Worm (Caenorhabditis elegans) whole organism, L3 larva: ENCODE measurements around the gene F14H12.3.

Source experiments
- R02D3.7 ChIP-seq: fragments of 150-350 bp; optimal IDR thresholded peaks from 2 replicates; lab custom pipeline; 2014; ENCODE audit warnings: missing biosample characterization, missing genetic modification characterization
- ZK546.5 ChIP-seq: sonication (generic microtip); optimal IDR thresholded peaks from 2 replicates; lab custom pipeline; 2017; ENCODE audit warnings: missing biosample characterization, missing genetic modification characterization
- aly-2 ChIP-seq: fragments of 150-350 bp; optimal IDR thresholded peaks from 2 replicates; lab custom pipeline; 2014; ENCODE audit warnings: missing biosample characterization, missing genetic modification characterization
- ama-1 ChIP-seq: fragments of 150-350 bp; optimal IDR thresholded peaks from 2 replicates; lab custom pipeline; 2018
- ceh-16 ChIP-seq: sonication (generic microtip); optimal IDR thresholded peaks from 2 replicates; lab custom pipeline; 2017; ENCODE audit warnings: missing biosample characterization, missing genetic modification characterization
- ceh-28 ChIP-seq: fragments of 150-350 bp; optimal IDR thresholded peaks from 2 replicates; lab custom pipeline; 2014; ENCODE audit warnings: missing biosample characterization, missing genetic modification reagents, missing genetic modification characterization
- ceh-82 ChIP-seq: fragments of 150-350 bp; optimal IDR thresholded peaks from 2 replicates; lab custom pipeline; 2014; ENCODE audit warnings: missing biosample characterization, missing genetic modification characterization
- ceh-9 ChIP-seq: sonication (generic microtip); optimal IDR thresholded peaks from 2 replicates; lab custom pipeline; 2018; ENCODE audit warnings: missing biosample characterization, missing genetic modification characterization
- daf-12 ChIP-seq: fragments of 150-350 bp; optimal IDR thresholded peaks from 2 replicates; lab custom pipeline; 2014; ENCODE audit warnings: missing biosample characterization, missing genetic modification reagents, missing genetic modification characterization
- egl-27 ChIP-seq: sonication (generic microtip); optimal IDR thresholded peaks from 4 replicates; lab custom pipeline; 2017; ENCODE audit warnings: missing biosample characterization, missing genetic modification reagents, missing genetic modification characterization
- egl-5 ChIP-seq: fragments of 150-350 bp; optimal IDR thresholded peaks from 2 replicates; lab custom pipeline; 2017; ENCODE audit warnings: missing biosample characterization, missing genetic modification reagents, missing genetic modification characterization, inconsistent platforms
- elt-1 ChIP-seq: fragments of 150-350 bp; optimal IDR thresholded peaks from 2 replicates; lab custom pipeline; 2014; ENCODE audit warnings: missing biosample characterization, missing genetic modification characterization
- elt-2 ChIP-seq: sonication (generic microtip); optimal IDR thresholded peaks from 2 replicates; lab custom pipeline; 2016; ENCODE audit warnings: missing genetic modification reagents, mild to moderate bottlenecking, missing genetic modification characterization, missing compliant biosample characterization
- elt-3 ChIP-seq, 3 experiments: fragments of 150-350 bp in 1 of 3; sonication (generic microtip) in 2 of 3; optimal IDR thresholded peaks; 2 replicates in 2 of 3; 4 replicates in 1 of 3; lab custom pipeline; 2014 to 2017; ENCODE audit warnings: missing biosample characterization in 3 of 3, missing genetic modification characterization in 3 of 3
- eor-1 ChIP-seq, 2 experiments: fragments of 150-350 bp; optimal IDR thresholded peaks; 2 replicates each; lab custom pipeline; 2014 to 2018; ENCODE audit warnings: missing biosample characterization in 2 of 2, missing genetic modification characterization in 2 of 2
- fkh-10 ChIP-seq: sonication (generic microtip); optimal IDR thresholded peaks from 2 replicates; lab custom pipeline; 2017; ENCODE audit warnings: missing biosample characterization, missing genetic modification reagents, missing genetic modification characterization
- fkh-2 ChIP-seq: fragments of 150-350 bp; optimal IDR thresholded peaks from 2 replicates; lab custom pipeline; 2014; ENCODE audit warnings: missing biosample characterization, missing genetic modification reagents, missing genetic modification characterization
- fos-1 ChIP-seq: fragments of 150-350 bp; optimal IDR thresholded peaks from 2 replicates; lab custom pipeline; 2014; ENCODE audit warnings: missing biosample characterization, missing genetic modification characterization
- hmg-11 ChIP-seq: sonication (generic microtip); optimal IDR thresholded peaks from 2 replicates; lab custom pipeline; 2016; ENCODE audit warnings: missing genetic modification characterization, missing compliant biosample characterization
- jun-1 ChIP-seq: fragments of 150-350 bp; optimal IDR thresholded peaks from 2 replicates; lab custom pipeline; 2014; ENCODE audit warnings: missing biosample characterization, missing genetic modification reagents, missing genetic modification characterization
- lin-15B ChIP-seq: fragments of 150-350 bp; optimal IDR thresholded peaks from 2 replicates; lab custom pipeline; 2014; ENCODE audit warnings: missing biosample characterization, missing genetic modification characterization
- lin-39 ChIP-seq: fragments of 150-350 bp; optimal IDR thresholded peaks from 2 replicates; lab custom pipeline; 2018; ENCODE audit warnings: missing biosample characterization, missing genetic modification reagents, missing genetic modification characterization
- lsy-12 ChIP-seq: sonication (generic microtip); optimal IDR thresholded peaks from 2 replicates; lab custom pipeline; 2016; ENCODE audit warnings: mild to moderate bottlenecking, missing genetic modification characterization, missing compliant biosample characterization
- mdl-1 ChIP-seq: fragments of 150-350 bp; optimal IDR thresholded peaks from 2 replicates; lab custom pipeline; 2014; ENCODE audit warnings: missing biosample characterization, missing genetic modification characterization
- mml-1 ChIP-seq: fragments of 150-350 bp; sonication (generic microtip); optimal IDR thresholded peaks from 3 replicates; lab custom pipeline; 2014; ENCODE audit warnings: missing biosample characterization, missing genetic modification characterization
- nfya-1 ChIP-seq: sonication (generic microtip); optimal IDR thresholded peaks from 2 replicates; lab custom pipeline; 2017; ENCODE audit warnings: missing genetic modification characterization, mild to moderate bottlenecking, missing compliant biosample characterization, antibody characterized with exemption, moderate library complexity; ENCODE audit not compliant: insufficient read depth
- nhr-11 ChIP-seq: fragments of 150-350 bp; optimal IDR thresholded peaks from 2 replicates; lab custom pipeline; 2014; ENCODE audit warnings: missing biosample characterization, missing genetic modification characterization
- nhr-12 ChIP-seq: fragments of 150-350 bp; optimal IDR thresholded peaks from 2 replicates; lab custom pipeline; 2014; ENCODE audit warnings: missing biosample characterization, missing genetic modification characterization
- nhr-23 ChIP-seq: fragments of 150-350 bp; optimal IDR thresholded peaks from 2 replicates; lab custom pipeline; 2014; ENCODE audit warnings: missing biosample characterization, missing genetic modification reagents, missing genetic modification characterization
- nhr-237 ChIP-seq: fragments of 150-350 bp; optimal IDR thresholded peaks from 2 replicates; lab custom pipeline; 2014; ENCODE audit warnings: missing biosample characterization, missing genetic modification characterization
- nhr-25 ChIP-seq: sonication (generic microtip); optimal IDR thresholded peaks from 2 replicates; lab custom pipeline; 2017; ENCODE audit warnings: missing biosample characterization, missing genetic modification characterization
- nhr-28 ChIP-seq: fragments of 150-350 bp; optimal IDR thresholded peaks from 2 replicates; lab custom pipeline; 2014; ENCODE audit warnings: missing biosample characterization, missing genetic modification characterization
- nhr-43 ChIP-seq: sonication (generic microtip); optimal IDR thresholded peaks from 2 replicates; lab custom pipeline; 2016; ENCODE audit warnings: mild to moderate bottlenecking, missing genetic modification characterization, missing compliant biosample characterization; ENCODE audit not compliant: poor library complexity, severe bottlenecking
- nhr-67 ChIP-seq: fragments of 150-350 bp; optimal IDR thresholded peaks from 2 replicates; lab custom pipeline; 2014; ENCODE audit warnings: missing biosample characterization, missing genetic modification characterization
- nhr-76 ChIP-seq: fragments of 150-350 bp; sonication (generic microtip); optimal IDR thresholded peaks from 5 replicates; lab custom pipeline; 2014; ENCODE audit warnings: missing biosample characterization, missing genetic modification characterization
- nhr-77 ChIP-seq: fragments of 150-350 bp; optimal IDR thresholded peaks from 2 replicates; lab custom pipeline; 2014; ENCODE audit warnings: missing biosample characterization, missing genetic modification characterization
- pha-4 ChIP-seq: fragments of 150-350 bp; optimal IDR thresholded peaks from 2 replicates; lab custom pipeline; 2014; ENCODE audit warnings: missing biosample characterization, missing genetic modification reagents, missing genetic modification characterization
- pqm-1 ChIP-seq: fragments of 150-350 bp; optimal IDR thresholded peaks from 2 replicates; lab custom pipeline; 2017; ENCODE audit warnings: missing biosample characterization, missing genetic modification characterization, inconsistent platforms
- sea-2 ChIP-seq: fragments of 150-350 bp; sonication (generic microtip); optimal IDR thresholded peaks from 4 replicates; lab custom pipeline; 2014; ENCODE audit warnings: missing biosample characterization, missing genetic modification reagents, missing genetic modification characterization
- skn-1 ChIP-seq: fragments of 150-350 bp; optimal IDR thresholded peaks from 2 replicates; lab custom pipeline; 2014; ENCODE audit warnings: missing biosample characterization, missing genetic modification characterization
- snpc-4 ChIP-seq: fragments of 150-350 bp; optimal IDR thresholded peaks from 2 replicates; lab custom pipeline; 2014; ENCODE audit warnings: missing biosample characterization, missing genetic modification characterization
- tbx-2 ChIP-seq: sonication (generic microtip); optimal IDR thresholded peaks from 2 replicates; lab custom pipeline; 2016; ENCODE audit warnings: mild to moderate bottlenecking, missing genetic modification characterization, missing compliant biosample characterization
- unc-39 ChIP-seq: sonication (generic microtip); optimal IDR thresholded peaks from 4 replicates; lab custom pipeline; 2017; ENCODE audit warnings: missing biosample characterization, missing genetic modification characterization
- unc-62 ChIP-seq: fragments of 150-350 bp; sonication (generic microtip); optimal IDR thresholded peaks from 4 replicates; lab custom pipeline; 2014; ENCODE audit warnings: missing biosample characterization, missing genetic modification reagents, missing genetic modification characterization
- zag-1 ChIP-seq: fragments of 150-350 bp; optimal IDR thresholded peaks from 2 replicates; lab custom pipeline; 2014; ENCODE audit warnings: missing biosample characterization, missing genetic modification characterization
- ztf-11 ChIP-seq: fragments of 150-350 bp; optimal IDR thresholded peaks from 2 replicates; lab custom pipeline; 2014; ENCODE audit warnings: missing biosample characterization, missing genetic modification characterization
- ztf-4 ChIP-seq: fragments of 150-350 bp; optimal IDR thresholded peaks from 2 replicates; lab custom pipeline; 2014; ENCODE audit warnings: missing biosample characterization, missing genetic modification characterization

Gene F14H12.3

DNA sequence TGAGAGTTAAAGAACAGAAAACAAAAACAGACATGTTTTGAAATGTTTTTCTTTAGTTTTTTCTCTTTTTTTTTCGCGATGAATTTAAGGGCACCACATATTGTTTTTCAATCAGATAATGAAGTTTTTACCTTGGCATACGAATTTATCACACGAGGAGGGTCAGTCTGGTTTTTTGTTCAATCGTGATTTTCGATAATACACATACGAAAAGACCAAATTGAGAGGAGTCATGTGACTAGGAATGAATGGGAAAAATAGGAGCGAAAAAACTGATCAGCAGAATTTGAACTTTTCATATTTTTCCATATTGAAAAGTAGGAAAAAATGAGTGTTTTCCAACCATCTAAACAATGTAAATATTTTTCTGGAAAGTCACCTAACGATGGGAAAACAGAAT lies 42.5 kb downstream of the F14H12.3 start:
- no peak for TF ChIP-seq ceh-82 (tag; lab: Kevin White, UChicago)
- no peak for TF ChIP-seq nhr-11
- peak; percentile 21 for TF ChIP-seq nhr-25 (tag; lab: Kevin White, UChicago)

- TF ChIP-seq ztf-4 (tag; lab: Kevin White, UChicago) (peak; percentile 61), pha-4 (tag; lab: Kevin White, UChicago) (peak; percentile 97), ZK546.5 (tag; lab: Kevin White, UChicago) (no peak), ztf-11 (tag; lab: Kevin White, UChicago) (no peak), ama-1 (lab: Kevin White, UChicago) (peak; percentile 22), aly-2 (tag; lab: Kevin White, UChicago) (no peak), nhr-237 (no peak), skn-1 (tag; lab: Kevin White, UChicago) (peak; percentile 92), eor-1 (tag; optimal IDR thresholded peaks at IDR 0.05; lab: Kevin White, UChicago) (no peak), unc-39 (tag; lab: Kevin White, UChicago) (no peak), daf-12 (tag; lab: Kevin White, UChicago) (no peak), unc-62 (GFP tag; lab: Kevin White, UChicago) (peak; percentile 85), ceh-28 (peak; percentile 86), R02D3.7 (tag; lab: Kevin White, UChicago) (peak; percentile 72), nhr-76 (tag; lab: Kevin White, UChicago) (peak; percentile 61), elt-1 (tag; lab: Kevin White, UChicago) (peak; percentile 76), elt-2 (tag; lab: Kevin White, UChicago) (peak; percentile 81), lsy-12 (tag; lab: Kevin White, UChicago) (peak; percentile 75), mdl-1 (tag; lab: Kevin White, UChicago) (peak; percentile 79), lin-15B (tag; lab: Kevin White, UChicago) (peak; percentile 77), snpc-4 (tag; lab: Kevin White, UChicago) (peak; percentile 66), egl-5 (tag; lab: Kevin White, UChicago) (no peak), ceh-9 (tag; lab: Kevin White, UChicago) (no peak), jun-1 (tag; lab: Kevin White, UChicago) (peak; percentile 96), pqm-1 (tag; lab: Kevin White, UChicago) (peak; percentile 50), ceh-82 (tag; lab: Kevin White, UChicago) (peak; percentile 69), nfya-1 (tag; lab: Kevin White, UChicago) (peak; percentile 98), nhr-23 (tag; lab: Kevin White, UChicago) (peak; percentile 90), tbx-2 (tag; lab: Kevin White, UChicago) (peak; percentile 85), nhr-12 (no peak), nhr-67 (tag; lab: Kevin White, UChicago) (peak; percentile 37), sea-2 (no peak), fkh-2 (tag; lab: Kevin White, UChicago) (no peak), zag-1 (tag; lab: Kevin White, UChicago) (peak; percentile 72), nhr-28 (no peak), lin-39 (tag; lab: Kevin White, UChicago) (peak; percentile 98), ceh-16 (tag; lab: Kevin White, UChicago) (no peak), nhr-43 (tag; lab: Kevin White, UChicago) (peak; percentile 93), fkh-10 (GFP tag; lab: Kevin White, UChicago) (peak; percentile 89), mml-1 (tag; lab: Kevin White, UChicago) (no peak), hmg-11 (tag; lab: Kevin White, UChicago) (peak; percentile 98), nhr-77 (tag; lab: Kevin White, UChicago) (peak; percentile 55), nhr-25 (tag; lab: Kevin White, UChicago) (peak; percentile 98), nhr-11 (peak; percentile 89), elt-3 (tag; optimal IDR thresholded peaks at IDR 0.05; lab: Kevin White, UChicago) (peak in 1 of 3 experiments; percentile 71), egl-27 (tag; lab: Kevin White, UChicago) (peak; percentile 59), fos-1 (tag; lab: Kevin White, UChicago) (peak; percentile 73)
- TF ChIP-seq, all 47 proteins: peak for 32
Measured at ce11 chrX:4388834-4389409, 44.9 kb downstream of the F14H12.3 start, which contains the start of gene dpy-23. dpy-23 (plus strand) TSS chrX:4389359.
